Fruit fly (Drosophila melanogaster): ENCODE data around the gene CG13898.

dm6 chr3L:851061-851460 lies 47.2 kb upstream of the CG13898 start, which contains the start of gene Dci:
- TF ChIP-seq psq (optimal IDR thresholded peaks at IDR 0.05) (no peak), CG8478 (optimal IDR thresholded peaks at IDR 0.05) (no peak), EcR (GFP tag; optimal IDR thresholded peaks at IDR 0.05) (no peak), usp (GFP tag; optimal IDR thresholded peaks at IDR 0.05) (no peak), Dll (optimal IDR thresholded peaks at IDR 0.05) (no peak)

Data from whole organism.